Worm (Caenorhabditis elegans): ENCODE measurements around the gene F11C1.7.

Gene F11C1.7

ce11 chrX:13011897-13012296, 22.8 kb downstream of the F11C1.7 start:
- TF ChIP-seq tab-1 (GFP tag; IDR thresholded peaks at IDR 0.05) (no peak), ztf-23 (GFP tag; IDR thresholded peaks at IDR 0.05) (no peak), cog-1 (tag; optimal IDR thresholded peaks at IDR 0.05) (no peak), flt-1 (GFP tag; IDR thresholded peaks at IDR 0.05) (0 out of 2 replicates have a peak, but pooled peaks have one; percentile 54), klf-2 (GFP tag; conservative IDR thresholded peaks at IDR 0.05) (no peak), med-1 (GFP tag; optimal IDR thresholded peaks at IDR 0.05; ENCODE audit: insufficient read depth) (no peak)

- TF ChIP-seq T22C8.4 (GFP tag; IDR thresholded peaks at IDR 0.05) (no peak), ref-1 (GFP tag; conservative IDR thresholded peaks at IDR 0.05) (no peak), cog-1 (tag; optimal IDR thresholded peaks at IDR 0.05) (no peak), ztf-29 (GFP tag; IDR thresholded peaks at IDR 0.05) (no peak), flt-1 (GFP tag; IDR thresholded peaks at IDR 0.05) (no peak), ztf-23 (GFP tag; IDR thresholded peaks at IDR 0.05) (no peak), klf-2 (GFP tag; conservative IDR thresholded peaks at IDR 0.05) (no peak), med-1 (GFP tag; optimal IDR thresholded peaks at IDR 0.05; ENCODE audit: insufficient read depth) (no peak), tab-1 (GFP tag; IDR thresholded peaks at IDR 0.05) (no peak)
These were observed 25.2 kb downstream of the F11C1.7 start for ce11 chrX:13014341-13014740.

ce11 chrX:13016290-13016689, 27.1 kb downstream of the F11C1.7 start:
- no peak for TF ChIP-seq tab-1 (GFP tag; IDR thresholded peaks at IDR 0.05)
- no peak for TF ChIP-seq ref-1 (GFP tag; conservative IDR thresholded peaks at IDR 0.05)
- TF ChIP-seq ztf-23 (GFP tag; IDR thresholded peaks at IDR 0.05), result no peak
- TF ChIP-seq flt-1 (GFP tag; IDR thresholded peaks at IDR 0.05), result no peak
- TF ChIP-seq ztf-29 (GFP tag; IDR thresholded peaks at IDR 0.05), result no peak
- no peak for TF ChIP-seq med-1 (GFP tag; optimal IDR thresholded peaks at IDR 0.05; ENCODE audit: insufficient read depth)
- no peak for TF ChIP-seq klf-2 (GFP tag; conservative IDR thresholded peaks at IDR 0.05)
- no peak for TF ChIP-seq T22C8.4 (GFP tag; IDR thresholded peaks at IDR 0.05)
- TF ChIP-seq cog-1 (tag; optimal IDR thresholded peaks at IDR 0.05), result no peak

DNA sequence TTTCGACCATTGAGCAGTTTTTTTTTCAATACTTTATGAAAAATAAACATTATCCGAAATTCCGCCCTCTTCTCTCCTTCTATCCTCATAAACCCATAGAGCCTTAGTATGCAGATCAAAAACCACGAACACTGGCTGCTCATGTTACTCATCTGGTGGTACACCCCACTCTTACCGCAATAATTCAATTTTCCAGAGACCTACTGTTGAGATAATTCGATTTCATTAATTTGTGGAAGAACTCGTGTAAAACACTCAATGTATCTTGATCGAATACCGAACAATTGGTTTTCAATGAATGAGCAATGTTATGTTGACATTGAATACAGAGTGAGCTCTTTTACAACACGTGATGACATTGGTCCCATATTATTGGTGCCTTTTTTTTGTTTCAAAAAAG, 32.3 kb downstream of the F11C1.7 start:
- no peak for TF ChIP-seq klf-2 (GFP tag; conservative IDR thresholded peaks at IDR 0.05)
- TF ChIP-seq T22C8.4 (GFP tag; IDR thresholded peaks at IDR 0.05), result no peak
- TF ChIP-seq ztf-29 (GFP tag; IDR thresholded peaks at IDR 0.05), result no peak
- no peak for TF ChIP-seq ref-1 (GFP tag; conservative IDR thresholded peaks at IDR 0.05)
- TF ChIP-seq ztf-23 (GFP tag; IDR thresholded peaks at IDR 0.05), result no peak
- TF ChIP-seq tab-1 (GFP tag; IDR thresholded peaks at IDR 0.05), result no peak
- no peak for TF ChIP-seq cog-1 (tag; optimal IDR thresholded peaks at IDR 0.05)
- no peak for TF ChIP-seq flt-1 (GFP tag; IDR thresholded peaks at IDR 0.05)
- no peak for TF ChIP-seq med-1 (GFP tag; optimal IDR thresholded peaks at IDR 0.05; ENCODE audit: insufficient read depth)

DNA sequence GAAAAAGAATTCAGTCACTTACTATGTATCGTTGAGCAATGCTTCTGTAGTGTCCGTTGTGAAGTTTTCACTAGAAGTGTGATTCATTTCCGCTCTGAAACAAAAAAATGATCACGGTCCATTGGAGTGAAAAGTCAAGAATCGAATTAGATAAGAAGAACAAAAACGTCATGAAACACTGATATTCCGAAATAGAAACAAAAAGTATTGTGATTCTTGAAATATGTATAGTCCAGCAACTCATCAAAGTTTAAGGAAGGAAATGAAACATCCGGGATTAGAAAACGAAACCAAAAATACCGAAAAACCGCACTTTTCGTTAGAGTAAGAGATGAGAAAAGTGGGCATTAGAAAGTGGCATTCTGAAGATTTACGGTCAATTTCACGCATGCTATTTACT, 43.5 kb downstream of the F11C1.7 start, which contains the start of gene npr-10:
TSS of gene npr-10 (minus strand) at position 101 of the 400 bp plus-strand sequence.
- TF ChIP-seq T22C8.4 (GFP tag; IDR thresholded peaks at IDR 0.05) (no peak), tab-1 (GFP tag; IDR thresholded peaks at IDR 0.05) (no peak), flt-1 (GFP tag; IDR thresholded peaks at IDR 0.05) (no peak), ztf-23 (GFP tag; IDR thresholded peaks at IDR 0.05) (no peak), klf-2 (GFP tag; conservative IDR thresholded peaks at IDR 0.05) (no peak), ztf-29 (GFP tag; IDR thresholded peaks at IDR 0.05) (no peak)

DNA sequence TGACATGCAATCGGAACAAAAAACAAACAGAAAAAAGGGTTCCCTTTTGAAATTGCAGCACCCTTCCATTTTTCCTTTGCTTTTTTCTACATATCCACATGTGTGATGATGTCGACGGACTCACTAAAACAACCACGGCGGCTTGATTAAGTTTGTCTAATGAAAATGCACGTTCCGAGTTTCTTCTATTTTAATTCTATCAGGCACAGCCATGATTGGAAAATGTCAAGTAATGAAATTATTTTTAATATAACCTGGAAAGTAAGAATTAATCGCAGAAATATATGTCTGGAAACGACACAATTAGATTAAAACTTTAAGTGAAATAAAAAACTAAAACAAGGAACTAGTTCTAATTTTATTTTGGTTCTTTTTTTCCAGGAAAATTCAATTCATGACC, 44.7 kb downstream of the F11C1.7 start:
- TF ChIP-seq ztf-23 (GFP tag; IDR thresholded peaks at IDR 0.05) (no peak), cog-1 (tag; optimal IDR thresholded peaks at IDR 0.05) (no peak), flt-1 (GFP tag; IDR thresholded peaks at IDR 0.05) (no peak), T22C8.4 (GFP tag; IDR thresholded peaks at IDR 0.05) (no peak), tab-1 (GFP tag; IDR thresholded peaks at IDR 0.05) (no peak), ref-1 (GFP tag; conservative IDR thresholded peaks at IDR 0.05) (no peak), klf-2 (GFP tag; conservative IDR thresholded peaks at IDR 0.05) (no peak), med-1 (GFP tag; optimal IDR thresholded peaks at IDR 0.05; ENCODE audit: insufficient read depth) (no peak), ztf-29 (GFP tag; IDR thresholded peaks at IDR 0.05) (no peak)

- no peak for TF ChIP-seq ref-1 (GFP tag; conservative IDR thresholded peaks at IDR 0.05)
- TF ChIP-seq ztf-29 (GFP tag; IDR thresholded peaks at IDR 0.05), result no peak
- TF ChIP-seq T22C8.4 (GFP tag; IDR thresholded peaks at IDR 0.05), result no peak
- TF ChIP-seq cog-1 (tag; optimal IDR thresholded peaks at IDR 0.05), result no peak
- TF ChIP-seq ztf-23 (GFP tag; IDR thresholded peaks at IDR 0.05), result no peak
These were observed 45.2 kb downstream of the F11C1.7 start for ce11 chrX:13034333-13034732.

DNA sequence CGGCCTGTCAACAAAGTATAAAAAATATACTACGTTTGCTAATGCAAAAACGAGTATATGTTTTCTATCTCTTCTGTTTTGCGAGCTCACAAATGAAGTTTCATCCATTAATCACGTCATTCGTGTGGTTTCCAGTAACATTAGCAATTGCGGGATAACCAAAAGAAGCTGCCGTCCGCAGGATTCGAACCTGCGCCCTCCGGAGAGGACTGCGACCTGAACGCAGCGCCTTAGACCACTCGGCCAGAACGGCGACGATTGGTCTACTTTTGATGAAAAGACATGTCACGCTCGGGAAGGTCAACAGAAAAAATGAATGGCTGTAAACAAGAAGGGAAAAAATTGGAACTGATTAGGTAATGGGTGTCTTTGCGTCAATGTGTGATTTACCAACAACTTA, 49.6 kb downstream of the F11C1.7 start:
- TF ChIP-seq klf-2 (GFP tag; conservative IDR thresholded peaks at IDR 0.05), result no peak
- no peak for TF ChIP-seq ztf-23 (GFP tag; IDR thresholded peaks at IDR 0.05)
- no peak for TF ChIP-seq flt-1 (GFP tag; IDR thresholded peaks at IDR 0.05)
- no peak for TF ChIP-seq tab-1 (GFP tag; IDR thresholded peaks at IDR 0.05)
- no peak for TF ChIP-seq cog-1 (tag; optimal IDR thresholded peaks at IDR 0.05)
- no peak for TF ChIP-seq T22C8.4 (GFP tag; IDR thresholded peaks at IDR 0.05)
- TF ChIP-seq ztf-29 (GFP tag; IDR thresholded peaks at IDR 0.05), result no peak
